Fruit fly (Drosophila melanogaster): Measurements from ENCODE around the gene sloth2.

Gene sloth2

dm6 chrX:6969364-6970137 is 41.6 kb upstream of the sloth2 start, which contains the start of gene CG4586 (continued):
- TF ChIP-seq trh (GFP tag; optimal IDR thresholded peaks at IDR 0.05) (peak; percentile 76), CG3726 (GFP tag; IDR thresholded peaks at IDR 0.05) (peak; percentile 86), CG12219 (GFP tag; optimal IDR thresholded peaks at IDR 0.05) (peak; percentile 98), sim (GFP tag; IDR thresholded peaks at IDR 0.05) (peak; percentile 92), CG15011 (GFP tag; optimal IDR thresholded peaks at IDR 0.05) (peak; percentile 92), CG14710 (tag; optimal IDR thresholded peaks at IDR 0.05) (peak; percentile 83), Mad (GFP tag; optimal IDR thresholded peaks at IDR 0.05) (peak; percentile 94), fd96Cb (tag; optimal IDR thresholded peaks at IDR 0.05) (peak; percentile 87), hth (optimal IDR thresholded peaks at IDR 0.05) (no peak), CG6791 (GFP tag; IDR thresholded peaks at IDR 0.05; ENCODE audit: partially characterized antibody) (no peak), CG17612 (GFP tag; IDR thresholded peaks at IDR 0.05) (peak; percentile 82), CG11504 (tag; optimal IDR thresholded peaks at IDR 0.05) (peak; percentile 93), z (GFP tag; IDR thresholded peaks at IDR 0.05) (peak; percentile 65; the same call in 1 of the 3 replicates), CG12769 (tag; optimal IDR thresholded peaks at IDR 0.05) (peak; percentile 98), CG4820 (GFP tag; optimal IDR thresholded peaks at IDR 0.05) (peak; percentile 88), pnt (GFP tag; optimal IDR thresholded peaks at IDR 0.05) (peak; percentile 85), D19A (tag; optimal IDR thresholded peaks at IDR 0.05) (peak; percentile 90), CG18599 (GFP tag; optimal IDR thresholded peaks at IDR 0.05) (peak; percentile 98), ERR (GFP tag; optimal IDR thresholded peaks at IDR 0.05) (peak; percentile 95), ind (GFP tag; optimal IDR thresholded peaks at IDR 0.05) (peak; percentile 95), ranshi (GFP tag; IDR thresholded peaks at IDR 0.05) (peak; percentile 95), sisA (GFP tag; IDR thresholded peaks at IDR 0.05) (peak; percentile 72), zen (tag; optimal IDR thresholded peaks at IDR 0.05) (peak; percentile 81), ewg (GFP tag; optimal IDR thresholded peaks at IDR 0.05) (peak; percentile 85), cwo (GFP tag; optimal IDR thresholded peaks at IDR 0.05) (peak; percentile 95), hb (GFP tag; IDR thresholded peaks at IDR 0.05; ENCODE audit: partially characterized antibody) (no peak), slou (GFP tag; optimal IDR thresholded peaks at IDR 0.05) (peak; percentile 75), E2f2 (GFP tag; IDR thresholded peaks at IDR 0.05) (peak; percentile 76), Hsf (GFP tag; optimal IDR thresholded peaks at IDR 0.05) (peak; percentile 95), ttk (GFP tag; IDR thresholded peaks at IDR 0.05) (peak; percentile 90), zen2 (GFP tag; IDR thresholded peaks at IDR 0.05; ENCODE audit: partially characterized antibody) (no peak), tup (GFP tag; optimal IDR thresholded peaks at IDR 0.05) (peak; percentile 94), CG11247 (GFP tag; IDR thresholded peaks at IDR 0.05) (peak; percentile 90), CrebB (tag; optimal IDR thresholded peaks at IDR 0.05) (peak; percentile 97), Side (GFP tag; optimal IDR thresholded peaks at IDR 0.05) (peak; percentile 97), CG13624 (GFP tag; optimal IDR thresholded peaks at IDR 0.05) (peak; percentile 97), usp (GFP tag; optimal IDR thresholded peaks at IDR 0.05) (no peak), toy (GFP tag; IDR thresholded peaks at IDR 0.05) (peak; percentile 81), CG3847 (GFP tag; IDR thresholded peaks at IDR 0.05) (peak; percentile 84), CG43689 (GFP tag; IDR thresholded peaks at IDR 0.05) (peak; percentile 84; the same call in 1 of the 2 replicates), CG7271 (tag; optimal IDR thresholded peaks at IDR 0.05) (peak; percentile 65), ab (GFP tag; optimal IDR thresholded peaks at IDR 0.05) (peak; percentile 55), C15 (GFP tag; IDR thresholded peaks at IDR 0.05) (peak; percentile 91), Drgx (GFP tag; IDR thresholded peaks at IDR 0.05) (peak; percentile 99), CG10366 (GFP tag; IDR thresholded peaks at IDR 0.05) (peak; percentile 92), CG7963 (GFP tag; IDR thresholded peaks at IDR 0.05; ENCODE audit: partially characterized antibody) (no peak), chm (GFP tag; IDR thresholded peaks at IDR 0.05) (peak; percentile 97), Atf6 (GFP tag; IDR thresholded peaks at IDR 0.05) (peak; percentile 96), sens-2 (GFP tag; IDR thresholded peaks at IDR 0.05) (peak; percentile 88), CG30403 (GFP tag; optimal IDR thresholded peaks at IDR 0.05) (peak; percentile 93)
